Worm (Caenorhabditis elegans): Measurements from ENCODE around the gene hlh-34.
A peak's percentile ranks its signal among the peaks of the same experiment; 100 is the strongest.

The hlh-34 gene

DNA sequence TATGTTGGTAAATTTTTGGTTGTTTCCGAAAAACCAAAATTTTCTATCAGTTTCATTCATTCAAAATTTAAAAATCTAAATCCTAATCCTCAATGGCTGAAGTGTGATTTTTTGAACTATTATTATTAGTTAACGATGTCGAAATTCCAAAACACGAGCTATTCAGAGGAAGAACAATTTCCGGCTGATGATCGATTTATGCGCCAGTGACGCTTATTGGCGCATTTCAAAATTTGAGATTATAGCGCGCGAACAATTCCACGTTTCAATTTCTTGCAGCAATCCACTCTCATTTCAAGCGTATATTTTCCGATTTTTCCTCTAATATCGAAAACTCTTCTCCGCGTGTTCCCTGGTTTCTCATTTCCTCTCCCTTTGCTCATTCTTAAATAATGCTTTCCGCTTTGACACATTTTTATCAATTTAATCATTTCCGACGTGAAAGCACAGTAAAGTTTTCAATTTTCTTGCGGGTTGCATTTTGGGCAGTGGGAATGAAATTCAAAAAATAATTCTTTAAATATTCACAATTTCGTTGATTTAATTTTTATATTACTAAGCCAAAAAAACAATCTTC is 42.8 kb downstream of the hlh-34 start (continued):
- TF ChIP-seq snpc-3.4 (tag; optimal IDR thresholded peaks at IDR 0.05), result peak; percentile 46
- TF ChIP-seq F49E8.2 (tag; optimal IDR thresholded peaks at IDR 0.05; ENCODE audit: insufficient read depth), result peak; percentile 41
- TF ChIP-seq ama-1 (optimal IDR thresholded peaks at IDR 0.05), result no peak
- no peak for TF ChIP-seq ama-1 (GFP tag; optimal IDR thresholded peaks at IDR 0.05)
- TF ChIP-seq ztf-3 (GFP tag; optimal IDR thresholded peaks at IDR 0.05), result no peak
- peak; percentile 68 for TF ChIP-seq D2030.7 (GFP tag; IDR thresholded peaks at IDR 0.05)
- TF ChIP-seq pbrm-1 (GFP tag; IDR thresholded peaks at IDR 0.05), result peak; percentile 60
- peak; percentile 67; the same call in 1 of the 2 replicates for TF ChIP-seq madf-3 (GFP tag; IDR thresholded peaks at IDR 0.05)
- 0 out of 2 replicates have a peak, but pooled peaks have one; percentile 22 for TF ChIP-seq ceh-40 (GFP tag; IDR thresholded peaks at IDR 0.05)
- TF ChIP-seq F22D6.2 (tag; optimal IDR thresholded peaks at IDR 0.05), result no peak
- no peak for TF ChIP-seq F10E7.11 (tag; optimal IDR thresholded peaks at IDR 0.05)
- TF ChIP-seq unc-130 (GFP tag; optimal IDR thresholded peaks at IDR 0.05), result no peak
- peak; percentile 38 for TF ChIP-seq lin-40 (tag; optimal IDR thresholded peaks at IDR 0.05)
- TF ChIP-seq Y67H2A.10 (GFP tag; conservative IDR thresholded peaks at IDR 0.05), result no peak
- TF ChIP-seq Y56A3A.18 (GFP tag; IDR thresholded peaks at IDR 0.05), result peak; percentile 15; the same call in 1 of the 2 replicates
- TF ChIP-seq B0019.2 (GFP tag; conservative IDR thresholded peaks at IDR 0.05), result 0 out of 2 replicates have a peak, but pooled peaks have one; percentile 9
- TF ChIP-seq mcd-1 (GFP tag; IDR thresholded peaks at IDR 0.05), result peak; percentile 50
- peak; percentile 20 for TF ChIP-seq xnd-1 (tag; optimal IDR thresholded peaks at IDR 0.05)
- TF ChIP-seq ztf-18 (tag; optimal IDR thresholded peaks at IDR 0.05), result peak; percentile 91
- TF ChIP-seq F33H1.4 (GFP tag; IDR thresholded peaks at IDR 0.05), result peak; percentile 42
- 0 out of 2 replicates have a peak, but pooled peaks have one; percentile 5 for TF ChIP-seq Y95B8A.8 (GFP tag; IDR thresholded peaks at IDR 0.05)
- peak; percentile 38 for TF ChIP-seq lin-54 (GFP tag; optimal IDR thresholded peaks at IDR 0.05)
- peak; percentile 23; the same call in 1 of the 2 replicates for TF ChIP-seq hsf-1 (GFP tag; IDR thresholded peaks at IDR 0.05)
- TF ChIP-seq lin-35 (GFP tag; optimal IDR thresholded peaks at IDR 0.05), result peak in 2 of 3 experiments; percentile 12 to 73
- TF ChIP-seq sptf-2 (GFP tag; optimal IDR thresholded peaks at IDR 0.05), result no peak
- TF ChIP-seq ZK185.1 (tag; optimal IDR thresholded peaks at IDR 0.05; ENCODE audit: poor library complexity, severe bottlenecking), result peak; percentile 2
- peak; percentile 18 for TF ChIP-seq tbp1 (GFP tag; optimal IDR thresholded peaks at IDR 0.05)
- peak; percentile 38 for TF ChIP-seq atf-7 (tag; optimal IDR thresholded peaks at IDR 0.05)
- peak; percentile 73; the same call in 1 of the 2 replicates for TF ChIP-seq madf-6 (GFP tag; IDR thresholded peaks at IDR 0.05)
- peak; percentile 71 for TF ChIP-seq dox-1 (GFP tag; IDR thresholded peaks at IDR 0.05)
- peak; percentile 6 for TF ChIP-seq ceh-27 (GFP tag; optimal IDR thresholded peaks at IDR 0.05)

DNA sequence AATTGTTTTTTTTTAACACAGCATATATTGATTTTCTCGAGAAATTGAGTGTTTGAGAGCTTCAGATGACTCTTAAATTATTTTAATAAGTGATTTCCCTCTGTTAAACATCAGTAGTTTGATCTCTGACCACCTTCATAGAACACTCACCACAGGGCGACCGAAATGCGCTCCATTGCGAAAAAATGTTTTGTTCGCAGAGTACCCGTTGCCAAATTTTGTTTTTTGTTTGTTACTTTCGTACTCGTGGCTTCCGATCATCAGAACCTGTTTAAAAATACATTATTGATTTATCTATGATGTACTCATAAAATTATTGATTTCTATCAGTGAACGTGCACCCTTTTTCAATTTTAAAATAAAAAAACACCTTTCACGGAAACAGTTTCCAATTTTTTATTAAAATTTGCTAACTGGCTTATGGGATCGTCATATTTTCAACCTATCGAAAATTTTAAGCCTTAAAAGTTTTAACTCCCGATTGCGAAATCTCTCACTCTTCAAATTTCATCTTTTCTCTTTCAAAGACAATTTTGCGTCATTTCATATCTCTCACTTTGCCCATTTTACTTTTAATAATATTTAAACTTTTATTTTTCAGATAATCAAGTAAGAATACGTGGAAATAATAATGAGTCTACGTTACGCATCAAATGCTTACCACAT is 46.4 kb downstream of the hlh-34 start, which contains the start of gene letm-1:
TSS of gene letm-1 (plus strand) at position 598 of the 666 bp plus-strand sequence.
- TF ChIP-seq cebp-1 (GFP tag; IDR thresholded peaks at IDR 0.05) (peak; percentile 38; the same call in 1 of the 2 replicates), cebp-1 (tag; optimal IDR thresholded peaks at IDR 0.05) (peak; percentile 92), hrde-1 (tag; optimal IDR thresholded peaks at IDR 0.05; ENCODE audit: borderline replicate concordance) (no peak), C17E4.6 (GFP tag; IDR thresholded peaks at IDR 0.05) (no peak), pbrm-1 (GFP tag; IDR thresholded peaks at IDR 0.05) (0 out of 2 replicates have a peak, but pooled peaks have one; percentile 24), K11D2.4 (GFP tag; IDR thresholded peaks at IDR 0.05) (no peak), lin-26 (GFP tag; IDR thresholded peaks at IDR 0.05) (peak; percentile 15; the same call in 1 of the 2 replicates), F55B11.4 (tag; optimal IDR thresholded peaks at IDR 0.05; ENCODE audit: borderline replicate concordance, insufficient read depth) (no peak), nhr-80 (tag; optimal IDR thresholded peaks at IDR 0.05) (peak; percentile 51), die-1 (tag; optimal IDR thresholded peaks at IDR 0.05) (no peak), ztf-18 (tag; optimal IDR thresholded peaks at IDR 0.05) (peak; percentile 15), madf-6 (GFP tag; IDR thresholded peaks at IDR 0.05) (0 out of 2 replicates have a peak, but pooled peaks have one; percentile 18), egrh-3 (GFP tag; IDR thresholded peaks at IDR 0.05) (no peak), mcd-1 (GFP tag; IDR thresholded peaks at IDR 0.05) (peak; percentile 14; the same call in 1 of the 2 replicates), attf-5 (GFP tag; optimal IDR thresholded peaks at IDR 0.05) (peak; percentile 21)

All from whole organism, young adult.